Fruit fly (Drosophila melanogaster) whole organism, embryonic: ENCODE results near the gene dpr4.

Source experiments
- Atf6 ChIP-seq: fragments of 200-800 bp; sonication (Bioruptor generic); IDR thresholded peaks from 2 replicates; pipeline ENCODE4 v1.3.6; 2022; ENCODE audit warnings: missing biosample characterization, missing genetic modification characterization
- Awh ChIP-seq: fragments of 200-800 bp; sonication (Bioruptor generic); IDR thresholded peaks from 2 replicates; pipeline ENCODE4, ENCODE4 v1.3.6; 2022; ENCODE audit warnings: missing biosample characterization, missing genetic modification characterization
- Blimp-1 ChIP-seq: fragments of 200-800 bp; sonication (Bioruptor generic); optimal IDR thresholded peaks from 3 replicates; lab custom pipeline; 2018; ENCODE audit warnings: missing biosample characterization, missing genetic modification characterization, mild to moderate bottlenecking, moderate library complexity, missing genetic modification reagents
- CG10209 ChIP-seq: fragments of 200-800 bp; sonication (Bioruptor generic); optimal IDR thresholded peaks from 3 replicates; lab custom pipeline; 2017; ENCODE audit warnings: missing biosample characterization, mild to moderate bottlenecking, missing genetic modification characterization, missing genetic modification reagents
- CG10274 ChIP-seq: fragments of 200-800 bp; sonication (Bioruptor generic); optimal IDR thresholded peaks from 3 replicates; lab custom pipeline; 2017; ENCODE audit warnings: missing biosample characterization, mild to moderate bottlenecking, missing genetic modification characterization
- CG11247 ChIP-seq: fragments of 200-800 bp; sonication (Bioruptor generic); IDR thresholded peaks from 2 replicates; pipeline ENCODE4 v1.3.6; 2022; ENCODE audit warnings: missing biosample characterization, missing genetic modification characterization
- CG11456 ChIP-seq: fragments of 200-800 bp; sonication (Bioruptor generic); IDR thresholded peaks from 3 replicates; pipeline ENCODE4 v1.3.6; 2022; ENCODE audit warnings: missing biosample characterization, missing genetic modification characterization
- CG12155 ChIP-seq: fragments of 200-800 bp; sonication (Bioruptor generic); optimal IDR thresholded peaks from 3 replicates; lab custom pipeline; 2016; ENCODE audit warnings: missing biosample characterization, missing genetic modification characterization
- CG12769 ChIP-seq: fragments of 200-800 bp; sonication (Bioruptor generic); optimal IDR thresholded peaks from 2 replicates; lab custom pipeline; 2019; ENCODE audit warnings: missing biosample characterization, mild to moderate bottlenecking, missing genetic modification characterization, moderate library complexity
- CG14441 ChIP-seq: fragments of 200-800 bp; sonication (Bioruptor generic); IDR thresholded peaks from 2 replicates; pipeline ENCODE4 v1.3.6; 2022; ENCODE audit warnings: missing biosample characterization, missing genetic modification characterization
- CG17361 ChIP-seq: fragments of 200-800 bp; sonication (Bioruptor generic); IDR thresholded peaks from 3 replicates; pipeline ENCODE4 v1.3.6; 2022; ENCODE audit warnings: missing biosample characterization, missing genetic modification characterization
- CG17385 ChIP-seq: fragments of 200-800 bp; sonication (Bioruptor generic); optimal IDR thresholded peaks from 3 replicates; lab custom pipeline; 2018; ENCODE audit warnings: missing biosample characterization, mild to moderate bottlenecking, missing genetic modification characterization
- CG17612 ChIP-seq: fragments of 200-800 bp; sonication (Bioruptor generic); IDR thresholded peaks from 2 replicates; pipeline ENCODE4 v1.3.6; 2022; ENCODE audit warnings: missing biosample characterization, missing genetic modification characterization
- CG17912 ChIP-seq: fragments of 200-800 bp; sonication (Bioruptor generic); optimal IDR thresholded peaks from 2 replicates; lab custom pipeline; 2018; ENCODE audit warnings: missing biosample characterization, mild to moderate bottlenecking, missing genetic modification characterization
- CG2120 ChIP-seq: fragments of 200-800 bp; sonication (Bioruptor generic); optimal IDR thresholded peaks from 3 replicates; lab custom pipeline; 2016; ENCODE audit warnings: missing biosample characterization, missing genetic modification characterization
- CG3065 ChIP-seq: fragments of 200-800 bp; sonication (Bioruptor generic); optimal IDR thresholded peaks from 2 replicates; lab custom pipeline; 2016; ENCODE audit warnings: missing biosample characterization, missing genetic modification characterization
- CG32772 ChIP-seq: fragments of 200-800 bp; sonication (Bioruptor generic); IDR thresholded peaks from 2 replicates; pipeline ENCODE4 v1.3.6; 2022; ENCODE audit warnings: missing biosample characterization, missing genetic modification characterization
- CG34376 ChIP-seq: fragments of 200-800 bp; sonication (Bioruptor generic); optimal IDR thresholded peaks from 2 replicates; lab custom pipeline; 2018; ENCODE audit warnings: missing biosample characterization, mild to moderate bottlenecking, missing genetic modification characterization
- CG34422 ChIP-seq: fragments of 200-800 bp; sonication (Bioruptor generic); IDR thresholded peaks from 3 replicates; pipeline ENCODE4 v1.3.6; 2022; ENCODE audit warnings: missing biosample characterization, missing genetic modification characterization
- CG3838 ChIP-seq: fragments of 200-800 bp; sonication (Bioruptor generic); optimal IDR thresholded peaks from 3 replicates; lab custom pipeline; 2016; ENCODE audit warnings: missing biosample characterization, missing genetic modification characterization
- CG4404 ChIP-seq: fragments of 200-800 bp; sonication (Bioruptor generic); IDR thresholded peaks from 2 replicates; pipeline ENCODE4 v1.3.6; 2022; ENCODE audit warnings: missing biosample characterization, missing genetic modification characterization
- CG5180 ChIP-seq: fragments of 200-800 bp; sonication (Bioruptor generic); optimal IDR thresholded peaks from 3 replicates; lab custom pipeline; 2017; ENCODE audit warnings: missing biosample characterization, missing genetic modification characterization, mild to moderate bottlenecking, moderate library complexity, missing genetic modification reagents
- CG6175 ChIP-seq: fragments of 200-800 bp; sonication (Bioruptor generic); IDR thresholded peaks from 3 replicates; pipeline ENCODE4 v1.3.6; 2022; ENCODE audit warnings: missing biosample characterization, missing genetic modification characterization
- CG7357 ChIP-seq: fragments of 200-800 bp; sonication (Bioruptor generic); IDR thresholded peaks from 3 replicates; pipeline ENCODE4 v1.3.6; 2022; ENCODE audit warnings: missing biosample characterization, missing genetic modification characterization
- CG9215 ChIP-seq: fragments of 200-800 bp; sonication (Bioruptor generic); IDR thresholded peaks from 2 replicates; pipeline ENCODE4 v1.3.6; 2022; ENCODE audit warnings: missing biosample characterization, missing genetic modification characterization
- CG9797 ChIP-seq: fragments of 200-800 bp; sonication (Bioruptor generic); optimal IDR thresholded peaks from 3 replicates; lab custom pipeline; 2018; ENCODE audit warnings: missing biosample characterization, mild to moderate bottlenecking, missing genetic modification characterization
- Dip2 ChIP-seq: fragments of 200-800 bp; sonication (Bioruptor generic); IDR thresholded peaks from 2 replicates; pipeline ENCODE4 v1.3.6; 2022; ENCODE audit warnings: missing biosample characterization, missing genetic modification characterization
- Gug ChIP-seq: fragments of 200-800 bp; sonication (Bioruptor generic); IDR thresholded peaks from 4 replicates; pipeline ENCODE4 v1.3.6; 2022; ENCODE audit warnings: missing biosample characterization, missing genetic modification characterization
- HLH4C ChIP-seq: fragments of 200-800 bp; sonication (Bioruptor generic); IDR thresholded peaks from 3 replicates; pipeline ENCODE4 v1.3.6; 2022; ENCODE audit warnings: missing biosample characterization, missing genetic modification characterization; ENCODE audit not compliant: partially characterized antibody
- Hmx ChIP-seq: fragments of 200-800 bp; sonication (Bioruptor generic); optimal IDR thresholded peaks from 2 replicates; lab custom pipeline; 2016; ENCODE audit warnings: missing biosample characterization, missing genetic modification characterization
- Mrtf ChIP-seq: fragments of 200-800 bp; sonication (Bioruptor generic); IDR thresholded peaks from 3 replicates; pipeline ENCODE4 v1.3.6; 2022; ENCODE audit warnings: missing biosample characterization, missing genetic modification characterization
- NC2α ChIP-seq: fragments of 200-800 bp; sonication (Bioruptor generic); optimal IDR thresholded peaks from 2 replicates; lab custom pipeline; 2016; ENCODE audit warnings: missing biosample characterization, missing genetic modification characterization
- Neu2 ChIP-seq: fragments of 200-800 bp; sonication (Bioruptor generic); optimal IDR thresholded peaks from 3 replicates; lab custom pipeline; 2016; ENCODE audit warnings: missing biosample characterization, missing genetic modification characterization, borderline replicate concordance
- PHDP ChIP-seq: fragments of 200-800 bp; sonication (Bioruptor generic); optimal IDR thresholded peaks from 3 replicates; lab custom pipeline; 2018; ENCODE audit warnings: missing biosample characterization, mild to moderate bottlenecking, missing genetic modification characterization, moderate library complexity
- Sry-β ChIP-seq: fragments of 200-800 bp; sonication (Bioruptor generic); optimal IDR thresholded peaks from 2 replicates; lab custom pipeline; 2018; ENCODE audit warnings: missing biosample characterization, mild to moderate bottlenecking, missing genetic modification characterization, moderate library complexity
- cas ChIP-seq: fragments of 200-800 bp; sonication (Bioruptor generic); IDR thresholded peaks from 2 replicates; pipeline ENCODE4 v1.3.6; 2022; ENCODE audit warnings: missing biosample characterization, missing genetic modification characterization
- cg ChIP-seq: fragments of 200-800 bp; sonication (Bioruptor generic); optimal IDR thresholded peaks from 3 replicates; lab custom pipeline; 2019; ENCODE audit warnings: missing biosample characterization, mild to moderate bottlenecking, missing genetic modification characterization, moderate library complexity
- crp ChIP-seq, 2 experiments: fragments of 200-800 bp; sonication (Bioruptor generic); optimal IDR thresholded peaks; 2 replicates in 1 of 2; 3 replicates in 1 of 2; lab custom pipeline; 2017; ENCODE audit warnings: missing biosample characterization in 2 of 2, missing genetic modification characterization in 2 of 2, mild to moderate bottlenecking in 1 of 2, moderate library complexity in 1 of 2
- dmrt11E ChIP-seq: fragments of 200-800 bp; sonication (Bioruptor generic); optimal IDR thresholded peaks from 3 replicates; lab custom pipeline; 2018; ENCODE audit warnings: missing biosample characterization, mild to moderate bottlenecking, missing genetic modification characterization, moderate library complexity
- en ChIP-seq: fragments of 200-800 bp; sonication (Bioruptor generic); optimal IDR thresholded peaks from 2 replicates; lab custom pipeline; 2016; ENCODE audit warnings: missing biosample characterization, missing genetic modification characterization
- eyg ChIP-seq: fragments of 200-800 bp; sonication (Bioruptor generic); optimal IDR thresholded peaks from 3 replicates; lab custom pipeline; 2016; ENCODE audit warnings: missing biosample characterization, missing genetic modification characterization
- jigr1 ChIP-seq: fragments of 200-800 bp; sonication (Bioruptor generic); IDR thresholded peaks from 3 replicates; pipeline ENCODE4 v1.3.6; 2022; ENCODE audit warnings: missing biosample characterization, missing genetic modification characterization
- jing ChIP-seq: fragments of 200-800 bp; sonication (Bioruptor generic); optimal IDR thresholded peaks from 2 replicates; lab custom pipeline; 2018; ENCODE audit warnings: missing biosample characterization, mild to moderate bottlenecking, missing genetic modification characterization
- lmd ChIP-seq: fragments of 200-800 bp; sonication (Bioruptor generic); IDR thresholded peaks from 2 replicates; pipeline ENCODE4 v1.3.6; 2022; ENCODE audit warnings: missing biosample characterization, missing genetic modification characterization
- p53 ChIP-seq: fragments of 200-800 bp; sonication (Bioruptor generic); optimal IDR thresholded peaks from 2 replicates; lab custom pipeline; 2016; ENCODE audit warnings: missing biosample characterization, missing genetic modification characterization
- pros ChIP-seq: fragments of 200-800 bp; sonication (Bioruptor generic); optimal IDR thresholded peaks from 3 replicates; lab custom pipeline; 2019; ENCODE audit warnings: missing biosample characterization, mild to moderate bottlenecking, missing genetic modification characterization, moderate library complexity
- pzg ChIP-seq: fragments of 200-800 bp; sonication (Bioruptor generic); optimal IDR thresholded peaks from 3 replicates; lab custom pipeline; 2018; ENCODE audit warnings: missing biosample characterization, mild to moderate bottlenecking, missing genetic modification characterization, moderate library complexity
- sens-2 ChIP-seq: fragments of 200-800 bp; sonication (Bioruptor generic); IDR thresholded peaks from 2 replicates; pipeline ENCODE4 v1.3.6; 2022; ENCODE audit warnings: missing biosample characterization, missing genetic modification characterization
- ssp ChIP-seq: fragments of 200-800 bp; sonication (Bioruptor generic); IDR thresholded peaks from 2 replicates; pipeline ENCODE4 v1.3.6; 2022; ENCODE audit warnings: missing biosample characterization, missing genetic modification characterization

The dpr4 gene

dm6 chr3R:11589764-11590358, 47.1 kb upstream of the dpr4 start, which contains the start of gene CG6791 (continued):
- TF ChIP-seq Sry-β (no peak), CG17361 (no peak), Hmx (GFP tag; lab: Kevin White, UChicago) (no peak), eyg (GFP tag; lab: Kevin White, UChicago) (no peak), en (GFP tag; lab: Kevin White, UChicago) (no peak), CG34376 (GFP tag; lab: Kevin White, UChicago) (no peak), CG3838 (GFP tag; lab: Kevin White, UChicago) (no peak), Mrtf (GFP tag; lab: Robert Waterston, UW) (no peak), CG10209 (GFP tag; lab: Kevin White, UChicago) (no peak), CG9797 (GFP tag; lab: Kevin White, UChicago) (peak; percentile 29), pzg (GFP tag; lab: Kevin White, UChicago) (peak; percentile 90)

dm6 chr3R:11582253-11582589, 39.5 kb upstream of the dpr4 start:
- TF ChIP-seq jing (GFP tag; lab: Kevin White, UChicago) (peak; percentile 60), CG17912 (GFP tag; lab: Kevin White, UChicago) (no peak), crp (GFP tag; optimal IDR thresholded peaks at IDR 0.05; lab: Kevin White, UChicago) (peak in 1 of 2 experiments; percentile 10), CG12155 (GFP tag; lab: Kevin White, UChicago) (peak; percentile 28), Hmx (GFP tag; lab: Kevin White, UChicago) (no peak), CG11247 (peak; percentile 64; the same call in 1 of the 2 replicates), CG17385 (GFP tag; lab: Kevin White, UChicago) (peak; percentile 75), p53 (no peak), HLH4C (GFP tag; lab: Robert Waterston, UW) (no peak), jigr1 (no peak), cas (no peak), CG4404 (GFP tag; lab: Robert Waterston, UW) (no peak), ssp (GFP tag; lab: Robert Waterston, UW) (peak; percentile 62; the same call in 1 of the 2 replicates), lmd (GFP tag; lab: Robert Waterston, UW) (peak; percentile 66), CG3065 (GFP tag; lab: Kevin White, UChicago) (no peak), cg (GFP tag; lab: Kevin White, UChicago) (no peak), pros (GFP tag; lab: Kevin White, UChicago) (no peak), CG6175 (GFP tag; lab: Robert Waterston, UW) (no peak), Awh (GFP tag; lab: Robert Waterston, UW) (peak; percentile 89), CG34422 (GFP tag; lab: Robert Waterston, UW) (peak; percentile 75; the same call in 2 of the 3 replicates), CG17612 (0 out of 2 replicates have a peak, but pooled peaks have one; percentile 18), CG7357 (peak; percentile 57; the same call in 1 of the 3 replicates), Dip2 (no peak), CG3838 (GFP tag; lab: Kevin White, UChicago) (no peak), CG2120 (GFP tag; lab: Kevin White, UChicago) (peak; percentile 60), Neu2 (GFP tag; lab: Kevin White, UChicago) (no peak), CG5180 (GFP tag; lab: Kevin White, UChicago) (no peak), sens-2 (GFP tag; lab: Robert Waterston, UW) (peak; percentile 73), CG12769 (tag; lab: Kevin White, UChicago) (no peak), dmrt11E (tag; lab: Kevin White, UChicago) (peak; percentile 21), CG9215 (no peak), CG11456 (peak; percentile 11; the same call in 1 of the 3 replicates), CG10274 (peak; percentile 51), Blimp-1 (GFP tag; lab: Kevin White, UChicago) (no peak), PHDP (tag; lab: Kevin White, UChicago) (peak; percentile 67), CG32772 (GFP tag; lab: Robert Waterston, UW) (peak; percentile 67), CG14441 (GFP tag; lab: Robert Waterston, UW) (peak; percentile 90), Gug (GFP tag; lab: Robert Waterston, UW) (peak; percentile 57), NC2α (GFP tag; lab: Kevin White, UChicago) (no peak), Atf6 (GFP tag; lab: Robert Waterston, UW) (peak; percentile 30; the same call in 1 of the 2 replicates)
